Fruit fly (Drosophila melanogaster) whole organism, prepupa: ENCODE measurements around the gene HipHop.

Source experiments
- CG11762 ChIP-seq: fragments of 200-800 bp; sonication (Bioruptor generic); optimal IDR thresholded peaks from 3 replicates; lab custom pipeline; 2016; ENCODE audit warnings: missing biosample characterization, missing genetic modification characterization; ENCODE audit not compliant: insufficient read depth
- CG34406 ChIP-seq: fragments of 200-800 bp; sonication (Bioruptor generic); optimal IDR thresholded peaks from 3 replicates; lab custom pipeline; 2016; ENCODE audit warnings: missing biosample characterization, missing genetic modification characterization
- CG4318 ChIP-seq: fragments of 200-800 bp; sonication (Bioruptor generic); optimal IDR thresholded peaks from 3 replicates; lab custom pipeline; 2017; ENCODE audit warnings: missing biosample characterization, mild to moderate bottlenecking, missing genetic modification characterization
- CG8119 ChIP-seq: fragments of 200-800 bp; sonication (Bioruptor generic); IDR thresholded peaks from 3 replicates; pipeline ENCODE4 v1.3.6; 2022; ENCODE audit warnings: missing biosample characterization, missing genetic modification characterization
- CG8632 ChIP-seq: fragments of 200-800 bp; sonication (Bioruptor generic); optimal IDR thresholded peaks from 3 replicates; lab custom pipeline; 2016; ENCODE audit warnings: missing biosample characterization, missing genetic modification characterization
- CG9139 ChIP-seq: fragments of 200-800 bp; sonication (Bioruptor generic); optimal IDR thresholded peaks from 3 replicates; lab custom pipeline; 2017; ENCODE audit warnings: missing biosample characterization, mild to moderate bottlenecking, missing genetic modification characterization
- Gug ChIP-seq: fragments of 200-800 bp; sonication (Bioruptor generic); IDR thresholded peaks from 2 replicates; pipeline ENCODE4 v1.3.6; 2022; ENCODE audit warnings: missing biosample characterization, missing genetic modification characterization
- Sox15 ChIP-seq: fragments of 200-800 bp; sonication (Bioruptor generic); optimal IDR thresholded peaks from 3 replicates; lab custom pipeline; 2016; ENCODE audit warnings: missing biosample characterization, missing genetic modification characterization
- lz ChIP-seq: fragments of 200-800 bp; sonication (Bioruptor generic); optimal IDR thresholded peaks from 3 replicates; lab custom pipeline; 2016; ENCODE audit warnings: missing biosample characterization, missing genetic modification characterization
- net ChIP-seq: fragments of 200-800 bp; sonication (Bioruptor generic); optimal IDR thresholded peaks from 3 replicates; lab custom pipeline; 2016; ENCODE audit warnings: missing biosample characterization, missing genetic modification characterization

dm6 chr3L:18786066-18786426, 34.9 kb upstream of the HipHop start:
- TF ChIP-seq CG9139 (GFP tag; lab: Kevin White, UChicago), result no peak
- peak; percentile 20; the same call in 1 of the 2 replicates for TF ChIP-seq Gug
- no peak for TF ChIP-seq lz
- TF ChIP-seq CG8119 (GFP tag; lab: Robert Waterston, UW), result no peak
- TF ChIP-seq CG11762 (GFP tag; lab: Kevin White, UChicago), result no peak
- no peak for TF ChIP-seq CG4318 (GFP tag; lab: Kevin White, UChicago)
- no peak for TF ChIP-seq CG34406 (GFP tag; lab: Kevin White, UChicago)
- no peak for TF ChIP-seq Sox15 (GFP tag; lab: Kevin White, UChicago)
- TF ChIP-seq net (GFP tag; lab: Kevin White, UChicago), result no peak
- TF ChIP-seq CG8632 (GFP tag; lab: Kevin White, UChicago), result no peak
